Worm (Caenorhabditis elegans) whole organism, midembryonic: ENCODE results near the gene H04D03.6.

Experiments
- flt-1 ChIP-seq: fragments of 200-800 bp; sonication (Bioruptor generic); IDR thresholded peaks from 2 replicates; pipeline ENCODE4 v1.3.6; 2022; ENCODE audit warnings: missing genetic modification characterization, missing compliant biosample characterization
- klf-2 ChIP-seq: fragments of 200-800 bp; sonication (Bioruptor generic); conservative IDR thresholded peaks from 2 replicates; pipeline ENCODE4 v1.3.6; 2022; ENCODE audit warnings: missing genetic modification reagents, missing genetic modification characterization, missing compliant biosample characterization

DNA sequence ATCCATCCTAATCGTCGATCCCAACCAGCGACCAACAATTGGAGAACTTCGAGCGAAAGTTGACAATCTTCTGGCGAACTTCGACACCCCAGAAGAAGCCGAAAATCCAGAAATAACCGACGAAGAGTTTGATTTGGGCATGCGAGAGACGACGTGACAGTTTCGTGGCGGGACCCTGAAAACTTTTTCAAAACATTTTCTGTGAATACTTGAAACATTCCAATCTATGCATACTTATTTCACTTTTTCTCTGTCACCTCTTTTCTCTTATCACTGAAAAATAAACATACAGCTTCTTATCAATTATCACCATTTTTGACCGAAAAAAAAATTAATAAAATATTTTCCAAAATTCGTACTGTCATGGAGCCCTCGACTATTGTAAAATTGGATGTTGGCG lies 43.3 kb upstream of the H04D03.6 start, which contains the start of gene D2045.8:
- TF ChIP-seq flt-1 (GFP tag; lab: Robert Waterston, UW) (no peak), klf-2 (GFP tag; lab: Robert Waterston, UW) (no peak)
